Worm (Caenorhabditis elegans) whole organism, L2 larva: Measurements from ENCODE around the gene vit-5.
A peak's percentile ranks its signal among the peaks of the same experiment; 100 is the strongest.

Experiments used
- C34F6.9 ChIP-seq: fragments of 150-350 bp; optimal IDR thresholded peaks from 2 replicates; lab custom pipeline; 2014; ENCODE audit warnings: missing biosample characterization, missing genetic modification characterization
- F13H6.1 ChIP-seq: sonication (generic microtip); optimal IDR thresholded peaks from 2 replicates; lab custom pipeline; 2016; ENCODE audit warnings: missing genetic modification characterization, missing compliant biosample characterization
- R02D3.7 ChIP-seq: fragments of 150-350 bp; optimal IDR thresholded peaks from 2 replicates; lab custom pipeline; 2014; ENCODE audit warnings: missing biosample characterization, missing genetic modification characterization
- ZK546.5 ChIP-seq: sonication (generic microtip); optimal IDR thresholded peaks from 2 replicates; lab custom pipeline; 2017; ENCODE audit warnings: missing biosample characterization, missing genetic modification characterization
- alr-1 ChIP-seq: fragments of 150-350 bp; optimal IDR thresholded peaks from 2 replicates; lab custom pipeline; 2014; ENCODE audit warnings: missing biosample characterization, missing genetic modification characterization
- ama-1 ChIP-seq: fragments of 150-350 bp; optimal IDR thresholded peaks from 2 replicates; lab custom pipeline; 2018; ENCODE audit warnings: inconsistent platforms
- blmp-1 ChIP-seq: sonication (generic microtip); optimal IDR thresholded peaks from 2 replicates; lab custom pipeline; 2017; ENCODE audit warnings: missing genetic modification characterization, mild to moderate bottlenecking, missing compliant biosample characterization, antibody characterized with exemption, moderate library complexity; ENCODE audit not compliant: insufficient read depth
- ceh-16 ChIP-seq: fragments of 150-350 bp; optimal IDR thresholded peaks from 2 replicates; lab custom pipeline; 2014; ENCODE audit warnings: missing biosample characterization, missing genetic modification characterization
- ceh-82 ChIP-seq: fragments of 150-350 bp; optimal IDR thresholded peaks from 2 replicates; lab custom pipeline; 2014; ENCODE audit warnings: missing biosample characterization, missing genetic modification characterization
- crh-2 ChIP-seq: sonication (generic microtip); optimal IDR thresholded peaks from 2 replicates; lab custom pipeline; 2017; ENCODE audit warnings: missing biosample characterization, missing genetic modification characterization
- dmd-4 ChIP-seq: sonication (generic microtip); optimal IDR thresholded peaks from 2 replicates; lab custom pipeline; 2017; ENCODE audit warnings: missing biosample characterization, missing genetic modification characterization
- egl-27 ChIP-seq: sonication (generic microtip); optimal IDR thresholded peaks from 3 replicates; lab custom pipeline; 2017; ENCODE audit warnings: missing biosample characterization, missing genetic modification reagents, missing genetic modification characterization
- fos-1 ChIP-seq: fragments of 150-350 bp; optimal IDR thresholded peaks from 2 replicates; lab custom pipeline; 2014; ENCODE audit warnings: missing biosample characterization, missing genetic modification characterization
- gmeb-1 ChIP-seq: fragments of 150-350 bp; optimal IDR thresholded peaks from 2 replicates; lab custom pipeline; 2014; ENCODE audit warnings: missing biosample characterization, missing genetic modification characterization
- lin-11 ChIP-seq: fragments of 150-350 bp; sonication (generic microtip); optimal IDR thresholded peaks from 2 replicates; lab custom pipeline; 2014; ENCODE audit warnings: missing biosample characterization, missing genetic modification characterization, inconsistent platforms, mixed read lengths
- lin-13 ChIP-seq: fragments of 150-350 bp; optimal IDR thresholded peaks from 2 replicates; lab custom pipeline; 2014; ENCODE audit warnings: missing biosample characterization, missing genetic modification reagents, missing genetic modification characterization
- lin-39 ChIP-seq: fragments of 150-350 bp; optimal IDR thresholded peaks from 2 replicates; lab custom pipeline; 2014; ENCODE audit warnings: missing biosample characterization, missing genetic modification reagents, missing genetic modification characterization
- lsy-2 ChIP-seq, 2 experiments: fragments of 150-350 bp in 1 of 2; sonication (generic microtip) in 1 of 2; optimal IDR thresholded peaks; 2 replicates each; lab custom pipeline; 2014 to 2017; ENCODE audit warnings: missing biosample characterization in 2 of 2, missing genetic modification characterization in 2 of 2
- mab-5 ChIP-seq: fragments of 150-350 bp; optimal IDR thresholded peaks from 2 replicates; lab custom pipeline; 2014; ENCODE audit warnings: missing biosample characterization, missing genetic modification characterization
- mbf-1 ChIP-seq: sonication (generic microtip); optimal IDR thresholded peaks from 2 replicates; lab custom pipeline; 2017; ENCODE audit warnings: missing biosample characterization, missing genetic modification characterization
- mdl-1 ChIP-seq, 2 experiments: fragments of 150-350 bp in 1 of 2; sonication (generic microtip) in 1 of 2; optimal IDR thresholded peaks; 2 replicates each; lab custom pipeline; 2017; ENCODE audit warnings: missing biosample characterization in 2 of 2, missing genetic modification characterization in 2 of 2
- nhr-10 ChIP-seq: sonication (generic microtip); optimal IDR thresholded peaks from 2 replicates; lab custom pipeline; 2017; ENCODE audit warnings: missing biosample characterization, missing genetic modification characterization
- nhr-129 ChIP-seq: fragments of 150-350 bp; optimal IDR thresholded peaks from 2 replicates; lab custom pipeline; 2014; ENCODE audit warnings: missing biosample characterization, missing genetic modification characterization
- nhr-21 ChIP-seq: fragments of 150-350 bp; optimal IDR thresholded peaks from 2 replicates; lab custom pipeline; 2014; ENCODE audit warnings: missing biosample characterization, missing genetic modification characterization
- nhr-23 ChIP-seq: fragments of 150-350 bp; optimal IDR thresholded peaks from 2 replicates; lab custom pipeline; 2014; ENCODE audit warnings: missing biosample characterization, missing genetic modification reagents, missing genetic modification characterization
- nhr-237 ChIP-seq: fragments of 150-350 bp; optimal IDR thresholded peaks from 2 replicates; lab custom pipeline; 2014; ENCODE audit warnings: missing biosample characterization, missing genetic modification characterization
- nhr-6 ChIP-seq: fragments of 150-350 bp; optimal IDR thresholded peaks from 2 replicates; lab custom pipeline; 2014; ENCODE audit warnings: missing biosample characterization, missing genetic modification characterization
- nhr-77 ChIP-seq: fragments of 150-350 bp; optimal IDR thresholded peaks from 2 replicates; lab custom pipeline; 2014; ENCODE audit warnings: missing biosample characterization, missing genetic modification characterization
- peb-1 ChIP-seq: fragments of 150-350 bp; optimal IDR thresholded peaks from 2 replicates; lab custom pipeline; 2014; ENCODE audit warnings: missing biosample characterization, missing genetic modification characterization
- sem-4 ChIP-seq: fragments of 150-350 bp; optimal IDR thresholded peaks from 2 replicates; lab custom pipeline; 2014; ENCODE audit warnings: missing biosample characterization, missing genetic modification reagents, missing genetic modification characterization
- skn-1 ChIP-seq: sonication (generic microtip); optimal IDR thresholded peaks from 2 replicates; lab custom pipeline; 2017; ENCODE audit warnings: missing biosample characterization, missing genetic modification characterization
- sma-9 ChIP-seq, 2 experiments: fragments of 150-350 bp in 1 of 2; sonication (generic microtip) in 1 of 2; optimal IDR thresholded peaks; 2 replicates each; lab custom pipeline; 2014 to 2016; ENCODE audit warnings: missing genetic modification characterization in 2 of 2, mild to moderate bottlenecking in 1 of 2, missing biosample characterization in 1 of 2, missing compliant biosample characterization in 1 of 2, missing genetic modification reagents in 1 of 2, moderate library complexity in 1 of 2
- snpc-4 ChIP-seq: fragments of 150-350 bp; optimal IDR thresholded peaks from 2 replicates; lab custom pipeline; 2014; ENCODE audit warnings: missing biosample characterization, missing genetic modification characterization
- unc-39 ChIP-seq: fragments of 150-350 bp; optimal IDR thresholded peaks from 2 replicates; lab custom pipeline; 2014; ENCODE audit warnings: missing biosample characterization, missing genetic modification characterization
- unc-55 ChIP-seq: fragments of 150-350 bp; sonication (generic microtip); optimal IDR thresholded peaks from 3 replicates; lab custom pipeline; 2014; ENCODE audit warnings: missing biosample characterization, missing genetic modification reagents, missing genetic modification characterization
- zag-1 ChIP-seq: fragments of 150-350 bp; optimal IDR thresholded peaks from 2 replicates; lab custom pipeline; 2014; ENCODE audit warnings: missing biosample characterization, missing genetic modification characterization
- ztf-1 ChIP-seq: fragments of 200-800 bp; sonication (Bioruptor generic); conservative IDR thresholded peaks from 2 replicates; pipeline ENCODE4 v1.3.6; 2022; ENCODE audit warnings: missing genetic modification characterization, missing compliant biosample characterization
- ztf-11 ChIP-seq: sonication (generic microtip); optimal IDR thresholded peaks from 2 replicates; lab custom pipeline; 2017; ENCODE audit warnings: missing biosample characterization, missing genetic modification characterization
- ztf-4 ChIP-seq: fragments of 150-350 bp; optimal IDR thresholded peaks from 2 replicates; lab custom pipeline; 2014; ENCODE audit warnings: missing biosample characterization, missing genetic modification characterization

The vit-5 gene

DNA sequence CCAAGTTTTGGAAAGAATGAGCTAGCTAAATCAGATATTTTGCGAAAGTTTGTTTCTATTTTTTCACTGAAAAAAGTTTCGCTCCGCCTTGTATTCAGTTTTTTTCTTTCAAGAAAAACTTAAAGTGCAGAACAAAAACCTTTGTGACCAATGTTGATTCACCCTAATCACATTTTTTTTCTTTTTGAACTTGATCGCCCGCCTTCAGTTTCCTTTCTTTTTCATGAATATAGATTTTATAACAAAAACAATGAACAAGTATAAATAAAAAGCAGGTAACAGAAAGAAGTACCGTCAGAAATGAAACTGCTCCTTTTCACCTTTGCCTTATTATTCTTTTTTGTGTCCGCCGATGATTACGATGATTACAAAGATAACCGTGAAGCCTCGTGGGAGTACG is 40.3 kb downstream of the vit-5 start, which contains the start of gene ZK813.2:
TSS of gene ZK813.2 (plus strand) at position 301 of the 400 bp plus-strand sequence.
- TF ChIP-seq gmeb-1 (tag; lab: Kevin White, UChicago), result no peak
- TF ChIP-seq lsy-2 (tag; optimal IDR thresholded peaks at IDR 0.05; lab: Kevin White, UChicago), result no peak
- no peak for TF ChIP-seq snpc-4

DNA sequence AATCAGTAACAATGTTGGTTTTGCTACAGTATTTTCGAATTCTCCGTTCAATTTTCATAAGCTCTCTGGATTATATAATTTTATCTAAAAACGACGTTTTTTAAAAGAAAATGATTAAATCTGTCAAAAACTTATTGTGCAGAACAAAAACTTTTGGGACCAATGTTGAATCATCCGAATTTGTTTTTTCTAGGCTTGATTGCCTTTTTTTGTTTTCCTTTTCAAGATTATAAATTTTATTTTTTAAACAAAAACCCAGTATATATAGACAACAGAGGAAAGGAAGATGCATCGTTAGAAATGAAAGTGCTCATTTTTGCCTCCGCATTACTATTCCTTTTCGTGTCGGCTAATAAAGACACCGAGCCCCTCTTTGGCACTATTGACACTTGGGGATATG is 41.2 kb downstream of the vit-5 start, which contains the start of gene ZK813.7:
TSS of gene ZK813.7 (plus strand) at position 301 of the 400 bp plus-strand sequence.
- TF ChIP-seq crh-2 (tag; lab: Kevin White, UChicago) (no peak), mab-5 (tag; lab: Kevin White, UChicago) (no peak), unc-39 (tag; lab: Kevin White, UChicago) (no peak), lin-11 (tag; lab: Kevin White, UChicago) (no peak), fos-1 (tag; lab: Kevin White, UChicago) (no peak), nhr-237 (tag; lab: Kevin White, UChicago) (no peak), F13H6.1 (no peak), lin-13 (no peak), nhr-21 (no peak), dmd-4 (tag; lab: Kevin White, UChicago) (no peak), egl-27 (tag; lab: Kevin White, UChicago) (no peak), ceh-82 (no peak), sem-4 (tag; lab: Kevin White, UChicago) (no peak), nhr-77 (no peak), ama-1 (lab: Kevin White, UChicago) (no peak), ztf-4 (tag; lab: Kevin White, UChicago) (no peak)

DNA sequence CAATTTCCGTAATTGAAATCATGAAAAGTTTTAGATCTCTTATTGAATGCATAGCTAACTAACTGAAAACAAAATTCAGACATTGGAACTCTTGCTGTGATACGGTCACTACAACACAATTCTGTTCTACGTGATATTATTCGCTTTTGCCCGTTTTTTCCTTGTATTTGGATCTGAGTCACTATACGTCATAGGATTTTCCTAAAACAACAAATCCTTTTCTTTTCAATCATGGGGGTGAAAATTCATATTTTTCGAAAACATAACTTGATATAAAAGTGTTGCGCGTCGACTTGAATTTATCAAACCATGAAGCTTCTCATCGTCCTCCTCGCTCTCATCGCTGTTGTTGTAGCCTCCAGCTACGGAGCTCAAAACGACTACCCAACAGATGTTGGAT is 42.7 kb downstream of the vit-5 start, which contains the start of gene ZK813.1:
TSS of gene ZK813.1 (plus strand) at position 301 of the 400 bp plus-strand sequence.
- no peak for TF ChIP-seq sma-9 (GFP tag; optimal IDR thresholded peaks at IDR 0.05; lab: Kevin White, UChicago)
- no peak for TF ChIP-seq sma-9 (tag; optimal IDR thresholded peaks at IDR 0.05; lab: Kevin White, UChicago)
- no peak for TF ChIP-seq nhr-129 (tag; lab: Kevin White, UChicago)
- TF ChIP-seq crh-2 (tag; lab: Kevin White, UChicago), result no peak
- TF ChIP-seq ZK546.5, result no peak
- TF ChIP-seq zag-1 (tag; lab: Kevin White, UChicago), result no peak
- TF ChIP-seq ceh-16 (tag; lab: Kevin White, UChicago), result no peak

DNA sequence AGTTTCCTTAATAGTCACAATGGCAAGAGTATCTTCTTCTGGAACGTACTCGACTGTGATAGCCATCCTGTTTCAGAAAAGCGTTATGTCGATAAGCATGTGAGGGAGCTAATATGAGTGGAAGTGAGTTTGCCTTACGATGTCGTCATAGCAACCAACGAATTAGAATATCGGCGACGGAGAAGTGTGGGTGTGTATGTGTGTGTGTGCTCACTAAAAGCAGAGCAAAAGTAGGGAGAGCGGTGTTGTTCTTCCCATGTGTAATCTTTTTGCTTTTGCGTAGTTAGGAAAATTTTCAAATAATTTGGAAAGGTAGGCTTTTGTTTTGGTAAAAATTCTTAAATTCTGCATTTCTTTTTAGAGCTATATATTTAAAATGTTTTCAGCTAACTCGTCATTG is 47.9 kb downstream of the vit-5 start, which contains the start of gene ZK813.5:
TSS of gene ZK813.5 (minus strand) at position 101 of the 400 bp plus-strand sequence.
- TF ChIP-seq nhr-129 (tag; lab: Kevin White, UChicago) (no peak), ceh-82 (no peak), nhr-6 (no peak), F13H6.1 (no peak), mdl-1 (tag; optimal IDR thresholded peaks at IDR 0.05; lab: Kevin White, UChicago) (no peak)
- TF ChIP-seq, all 48 proteins: peak for 0

DNA sequence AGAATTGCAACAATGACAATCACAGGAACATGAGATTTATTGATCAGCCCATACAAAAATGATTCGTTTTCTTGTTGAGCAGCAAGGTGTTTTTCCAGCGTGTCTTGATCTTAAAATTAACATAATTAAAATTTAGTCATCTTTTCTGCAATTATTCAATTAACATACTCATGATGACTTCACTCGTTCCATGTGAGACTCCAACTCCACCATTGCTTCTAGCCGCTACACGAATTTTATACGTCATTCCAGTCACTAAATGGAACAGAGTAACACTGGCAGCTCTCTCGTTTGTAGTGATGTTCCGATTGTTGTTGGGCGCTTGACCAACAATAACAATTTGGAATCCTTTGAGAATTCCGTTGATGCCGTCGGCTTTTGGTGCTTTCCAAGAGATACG is 50.6 kb downstream of the vit-5 start:
- TF ChIP-seq mbf-1 (tag; lab: Kevin White, UChicago) (no peak), lsy-2 (tag; optimal IDR thresholded peaks at IDR 0.05; lab: Kevin White, UChicago) (no peak), snpc-4 (no peak), skn-1 (tag; lab: Kevin White, UChicago) (no peak)

DNA sequence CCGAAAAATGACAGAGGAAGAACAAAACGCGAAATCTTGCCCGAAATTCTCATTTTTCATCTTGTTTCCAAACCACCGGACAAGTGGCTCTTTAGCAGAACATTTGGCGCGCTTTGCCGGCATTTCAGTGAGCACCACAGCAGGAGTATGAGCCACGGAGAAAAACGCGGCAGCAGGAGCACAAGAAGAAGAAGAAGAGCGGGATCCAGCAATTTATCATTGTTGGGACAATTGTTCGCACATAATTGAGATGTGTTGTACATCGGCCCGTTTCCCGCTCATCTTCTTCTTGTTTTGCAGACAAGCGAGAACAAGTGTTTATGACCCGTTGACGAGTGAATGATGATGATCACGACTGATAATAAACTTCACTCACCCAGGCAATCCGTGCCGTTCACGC is 52.3 kb downstream of the vit-5 start:
- TF ChIP-seq zag-1 (tag; lab: Kevin White, UChicago) (no peak), snpc-4 (no peak), ztf-1 (no peak), dmd-4 (tag; lab: Kevin White, UChicago) (no peak), unc-55 (peak; percentile 2), lsy-2 (tag; optimal IDR thresholded peaks at IDR 0.05; lab: Kevin White, UChicago) (peak in 1 of 2 experiments; percentile 19), C34F6.9 (tag; lab: Kevin White, UChicago) (peak; percentile 22), nhr-23 (tag; lab: Kevin White, UChicago) (no peak), peb-1 (tag; lab: Kevin White, UChicago) (no peak), nhr-77 (no peak), nhr-21 (no peak), alr-1 (no peak), R02D3.7 (tag; lab: Kevin White, UChicago) (no peak), blmp-1 (tag; lab: Kevin White, UChicago) (no peak), lin-11 (tag; lab: Kevin White, UChicago) (no peak), F13H6.1 (peak; percentile 76), unc-39 (tag; lab: Kevin White, UChicago) (no peak), ztf-11 (tag; lab: Kevin White, UChicago) (no peak), fos-1 (tag; lab: Kevin White, UChicago) (no peak), lin-39 (tag; lab: Kevin White, UChicago) (peak; percentile 65), nhr-10 (tag; lab: Kevin White, UChicago) (no peak), gmeb-1 (tag; lab: Kevin White, UChicago) (no peak), mab-5 (tag; lab: Kevin White, UChicago) (peak; percentile 82), sma-9 (GFP tag; optimal IDR thresholded peaks at IDR 0.05; lab: Kevin White, UChicago) (peak; percentile 61), sma-9 (tag; optimal IDR thresholded peaks at IDR 0.05; lab: Kevin White, UChicago) (no peak), nhr-129 (tag; lab: Kevin White, UChicago) (no peak), nhr-237 (tag; lab: Kevin White, UChicago) (no peak)
